Worm (Caenorhabditis elegans) whole organism, young adult: ENCODE measurements around the gene B0228.7.

Source experiments
- F22D6.2 ChIP-seq: sonication (generic microtip); optimal IDR thresholded peaks from 2 replicates; lab custom pipeline; 2016; ENCODE audit warnings: mild to moderate bottlenecking, missing genetic modification characterization, missing compliant biosample characterization
- ZK185.1 ChIP-seq: sonication (generic microtip); optimal IDR thresholded peaks from 2 replicates; lab custom pipeline; 2016; ENCODE audit warnings: mild to moderate bottlenecking, missing genetic modification characterization, missing compliant biosample characterization; ENCODE audit not compliant: poor library complexity, severe bottlenecking
- ama-1 ChIP-seq, 3 experiments: fragments of 150-350 bp in 1 of 3; sonication (generic microtip) in 2 of 3; optimal IDR thresholded peaks; 2 replicates each; lab custom pipeline; 2014 to 2018; ENCODE audit warnings: missing biosample characterization in 2 of 3, missing genetic modification characterization in 2 of 3, missing genetic modification reagents in 2 of 3
- aptf-3 ChIP-seq: fragments of 200-800 bp; sonication (Bioruptor generic); IDR thresholded peaks from 2 replicates; pipeline ENCODE4 v1.3.6; 2022; ENCODE audit warnings: missing genetic modification characterization, missing compliant biosample characterization
- attf-3 ChIP-seq: fragments of 200-800 bp; sonication (Bioruptor generic); conservative IDR thresholded peaks from 2 replicates; pipeline ENCODE4 v1.3.6; 2022; ENCODE audit warnings: missing genetic modification reagents, missing genetic modification characterization, missing compliant biosample characterization
- bed-1 ChIP-seq: fragments of 200-800 bp; sonication (Bioruptor generic); IDR thresholded peaks from 2 replicates; pipeline ENCODE4 v1.3.6; 2022; ENCODE audit warnings: missing genetic modification reagents, missing genetic modification characterization, missing compliant biosample characterization
- ceh-100 ChIP-seq: fragments of 200-800 bp; sonication (Bioruptor generic); IDR thresholded peaks from 2 replicates; pipeline ENCODE4 v1.3.6; 2022; ENCODE audit warnings: missing genetic modification reagents, missing genetic modification characterization, missing compliant biosample characterization
- efl-1 ChIP-seq: fragments of 150-350 bp; optimal IDR thresholded peaks from 2 replicates; lab custom pipeline; 2014; ENCODE audit warnings: missing biosample characterization, missing genetic modification reagents, missing genetic modification characterization
- nfya-1 ChIP-seq: sonication (generic microtip); optimal IDR thresholded peaks from 2 replicates; lab custom pipeline; 2017; ENCODE audit warnings: antibody characterized with exemption, missing compliant biosample characterization, missing genetic modification characterization, borderline replicate concordance; ENCODE audit not compliant: insufficient read depth
- nhr-27 ChIP-seq: fragments of 200-800 bp; sonication (Bioruptor generic); optimal IDR thresholded peaks from 2 replicates; lab custom pipeline; 2018; ENCODE audit warnings: mild to moderate bottlenecking, missing genetic modification characterization, moderate library complexity, missing compliant biosample characterization
- pha-4 ChIP-seq: fragments of 150-350 bp; sonication (generic microtip); optimal IDR thresholded peaks from 2 replicates; lab custom pipeline; 2014; ENCODE audit warnings: missing biosample characterization, missing genetic modification reagents, missing genetic modification characterization
- snpc-4 ChIP-seq, 5 experiments: fragments of 150-350 bp in 1 of 5; sonication (generic microtip) in 4 of 5; optimal IDR thresholded peaks; 2 replicates each; lab custom pipeline; 2014 to 2018; ENCODE audit warnings: missing genetic modification characterization in 5 of 5, missing biosample characterization in 3 of 5, antibody characterized with exemption in 2 of 5, mild to moderate bottlenecking in 2 of 5, missing compliant biosample characterization in 2 of 5, missing genotype in 2 of 5, moderate library complexity in 2 of 5, missing genetic modification reagents in 1 of 5
- unc-62 ChIP-seq: fragments of 150-350 bp; optimal IDR thresholded peaks from 2 replicates; lab custom pipeline; 2014; ENCODE audit warnings: missing biosample characterization, missing genetic modification reagents, missing genetic modification characterization

- TF ChIP-seq bed-1, result no peak
- TF ChIP-seq F22D6.2 (tag; lab: Kevin White, UChicago), result no peak
- no peak for TF ChIP-seq nhr-27 (tag; lab: Kevin White, UChicago)
- TF ChIP-seq ZK185.1 (tag; lab: Kevin White, UChicago), result no peak
- no peak for TF ChIP-seq nfya-1 (tag; lab: Kevin White, UChicago)
- TF ChIP-seq attf-3 (GFP tag; lab: Robert Waterston, UW), result no peak
- TF ChIP-seq pha-4 (tag; lab: Kevin White, UChicago), result no peak
- no peak for TF ChIP-seq ama-1 (optimal IDR thresholded peaks at IDR 0.05; lab: Kevin White, UChicago)
- no peak for TF ChIP-seq ama-1 (GFP tag; optimal IDR thresholded peaks at IDR 0.05; lab: Kevin White, UChicago)
- no peak for TF ChIP-seq ceh-100 (GFP tag; lab: Robert Waterston, UW)
- no peak for TF ChIP-seq aptf-3
- no peak for TF ChIP-seq unc-62 (GFP tag; lab: Kevin White, UChicago)
- no peak for TF ChIP-seq snpc-4 (GFP tag; optimal IDR thresholded peaks at IDR 0.05; lab: Kevin White, UChicago)
- TF ChIP-seq snpc-4 (tag; optimal IDR thresholded peaks at IDR 0.05; lab: Kevin White, UChicago), result no peak
- no peak for TF ChIP-seq efl-1 (GFP tag; lab: Kevin White, UChicago)
Observed at ce11 chrII:7736725-7737124, 22.1 kb downstream of the B0228.7 start.
